Fruit fly (Drosophila melanogaster) whole organism, adult: ENCODE measurements around the gene dj.

Source experiments
- CG11617 ChIP-seq: fragments of 200-800 bp; sonication (Bioruptor generic); optimal IDR thresholded peaks from 2 replicates; lab custom pipeline; 2017; ENCODE audit warnings: mild to moderate bottlenecking, missing biosample characterization, missing genetic modification reagents, missing genetic modification characterization
- CG12768 ChIP-seq: fragments of 200-800 bp; sonication (Bioruptor generic); optimal IDR thresholded peaks from 2 replicates; lab custom pipeline; 2017; ENCODE audit warnings: missing biosample characterization, missing genetic modification characterization, mild to moderate bottlenecking, moderate library complexity, missing genetic modification reagents
- CG14711 ChIP-seq: fragments of 200-800 bp; sonication (Bioruptor generic); optimal IDR thresholded peaks from 2 replicates; lab custom pipeline; 2018; ENCODE audit warnings: missing biosample characterization, mild to moderate bottlenecking, missing genetic modification characterization, moderate library complexity
- CG1620 ChIP-seq: fragments of 200-800 bp; sonication (Bioruptor generic); optimal IDR thresholded peaks from 2 replicates; lab custom pipeline; 2016; ENCODE audit warnings: missing biosample characterization, missing genetic modification characterization
- CG33017 ChIP-seq: fragments of 200-800 bp; sonication (Bioruptor generic); optimal IDR thresholded peaks from 2 replicates; lab custom pipeline; 2018; ENCODE audit warnings: missing biosample characterization, mild to moderate bottlenecking, missing genetic modification characterization, moderate library complexity
- CG5204 ChIP-seq: fragments of 200-800 bp; sonication (Bioruptor generic); optimal IDR thresholded peaks from 2 replicates; lab custom pipeline; 2016; ENCODE audit warnings: missing biosample characterization, missing genetic modification characterization
- CG7045 ChIP-seq: fragments of 200-800 bp; sonication (Bioruptor generic); optimal IDR thresholded peaks from 2 replicates; lab custom pipeline; 2017; ENCODE audit warnings: missing biosample characterization, mild to moderate bottlenecking, missing genetic modification characterization
- CG7101 ChIP-seq: fragments of 200-800 bp; sonication (Bioruptor generic); optimal IDR thresholded peaks from 2 replicates; lab custom pipeline; 2018; ENCODE audit warnings: missing biosample characterization, mild to moderate bottlenecking, missing genetic modification characterization, moderate library complexity
- Clk ChIP-seq: fragments of 200-800 bp; sonication (Bioruptor generic); optimal IDR thresholded peaks from 2 replicates; lab custom pipeline; 2017; ENCODE audit warnings: missing biosample characterization, missing genetic modification characterization
- Crg-1 ChIP-seq: fragments of 200-800 bp; sonication (Bioruptor generic); optimal IDR thresholded peaks from 2 replicates; lab custom pipeline; 2016; ENCODE audit warnings: missing biosample characterization, missing genetic modification characterization
- Hr96 ChIP-seq: fragments of 200-800 bp; sonication (Bioruptor generic); optimal IDR thresholded peaks from 2 replicates; lab custom pipeline; 2016; ENCODE audit warnings: missing biosample characterization, missing genetic modification characterization
- Mnt ChIP-seq: fragments of 200-800 bp; sonication (Bioruptor generic); optimal IDR thresholded peaks from 2 replicates; lab custom pipeline; 2016; ENCODE audit warnings: missing biosample characterization, mild to moderate bottlenecking, missing genetic modification characterization
- bab1 ChIP-seq: fragments of 200-800 bp; sonication (Bioruptor generic); optimal IDR thresholded peaks from 3 replicates; lab custom pipeline; 2019; ENCODE audit warnings: missing biosample characterization, mild to moderate bottlenecking, missing genetic modification characterization, moderate library complexity
- cic ChIP-seq: fragments of 200-800 bp; sonication (Bioruptor generic); optimal IDR thresholded peaks from 2 replicates; lab custom pipeline; 2017; ENCODE audit warnings: missing biosample characterization, mild to moderate bottlenecking, missing genetic modification characterization, moderate library complexity
- cnc ChIP-seq, 2 experiments: fragments of >200 bp; optimal IDR thresholded peaks; 2 replicates each; lab custom pipeline; 2017
- kay ChIP-seq: fragments of 200-800 bp; sonication (Bioruptor generic); peaks from one replicate; lab custom pipeline; 2016; ENCODE audit warnings: missing biosample characterization, missing genetic modification characterization, borderline replicate concordance
- ovo ChIP-seq: fragments of 200-800 bp; sonication (Bioruptor generic); optimal IDR thresholded peaks from 2 replicates; lab custom pipeline; 2016; ENCODE audit warnings: missing biosample characterization, missing genetic modification characterization
- pad ChIP-seq: fragments of 200-800 bp; sonication (Bioruptor generic); optimal IDR thresholded peaks from 3 replicates; lab custom pipeline; 2017; ENCODE audit warnings: missing biosample characterization, missing genetic modification characterization, mild to moderate bottlenecking, moderate library complexity, missing genetic modification reagents
- tj ChIP-seq: fragments of 200-800 bp; sonication (Bioruptor generic); optimal IDR thresholded peaks from 3 replicates; lab custom pipeline; 2017; ENCODE audit warnings: missing biosample characterization, mild to moderate bottlenecking, missing genetic modification characterization, moderate library complexity
- toe ChIP-seq: fragments of 200-800 bp; sonication (Bioruptor generic); optimal IDR thresholded peaks from 2 replicates; lab custom pipeline; 2016; ENCODE audit warnings: missing biosample characterization, missing genetic modification characterization

Gene dj

DNA sequence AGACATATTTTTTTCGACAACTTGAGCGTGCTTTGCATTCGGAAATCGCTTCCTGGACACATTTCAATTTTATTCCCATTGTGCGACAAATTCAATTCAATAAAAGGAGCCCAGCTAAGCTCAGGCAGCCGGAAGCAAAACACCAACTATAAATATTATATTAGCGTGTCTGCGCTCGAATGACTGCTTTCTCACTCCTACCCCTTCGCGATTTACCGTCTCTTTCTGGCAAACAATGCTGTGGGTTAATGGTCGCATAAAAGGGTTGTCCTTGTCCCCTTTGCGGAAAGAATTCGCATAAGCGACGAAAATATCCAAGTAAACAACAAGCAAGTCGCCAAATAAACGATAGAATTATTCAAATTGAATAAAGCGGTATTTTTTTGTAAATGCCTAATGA lies 45.2 kb downstream of the dj start:
- no peak for TF ChIP-seq Hr96
- TF ChIP-seq Clk (GFP tag; lab: Kevin White, UChicago): no peak

DNA sequence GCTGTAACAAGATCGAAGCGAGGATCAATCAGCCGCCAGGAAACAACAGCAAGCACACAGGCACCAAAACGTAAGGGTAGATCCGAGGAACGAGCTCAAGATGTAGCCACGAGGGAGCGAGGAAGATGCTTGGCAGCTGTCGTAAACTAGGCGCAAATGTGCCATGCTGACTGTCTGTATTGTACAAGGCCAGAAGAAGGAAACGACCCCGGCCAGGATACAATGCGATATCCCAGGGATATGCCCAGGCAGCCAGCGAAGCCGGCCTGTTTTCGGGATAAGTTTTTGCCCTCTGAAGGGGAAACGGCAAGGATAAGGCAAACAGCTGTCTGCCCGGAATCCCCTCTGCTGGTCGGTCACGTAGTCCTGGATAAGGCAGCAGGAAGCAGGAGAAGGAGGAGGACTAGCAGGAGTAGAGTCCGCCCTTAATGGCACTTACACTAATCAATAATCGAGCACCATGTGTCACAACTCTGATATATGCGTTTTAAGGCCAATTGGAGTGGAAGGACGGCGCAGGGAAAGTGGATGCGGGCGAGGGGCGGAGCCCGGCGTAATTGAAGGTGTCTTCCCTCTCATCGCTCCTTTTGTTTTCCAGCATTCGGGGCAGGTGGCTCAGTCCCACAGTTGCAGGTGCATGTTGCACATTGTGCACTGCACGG lies 46.5 kb downstream of the dj start:
- TF ChIP-seq pad (GFP tag; lab: Kevin White, UChicago) (no peak), CG7045 (GFP tag; lab: Kevin White, UChicago) (no peak), bab1 (no peak), ovo (GFP tag; lab: Kevin White, UChicago) (no peak), Clk (GFP tag; lab: Kevin White, UChicago) (no peak), CG12768 (GFP tag; lab: Kevin White, UChicago) (no peak)

DNA sequence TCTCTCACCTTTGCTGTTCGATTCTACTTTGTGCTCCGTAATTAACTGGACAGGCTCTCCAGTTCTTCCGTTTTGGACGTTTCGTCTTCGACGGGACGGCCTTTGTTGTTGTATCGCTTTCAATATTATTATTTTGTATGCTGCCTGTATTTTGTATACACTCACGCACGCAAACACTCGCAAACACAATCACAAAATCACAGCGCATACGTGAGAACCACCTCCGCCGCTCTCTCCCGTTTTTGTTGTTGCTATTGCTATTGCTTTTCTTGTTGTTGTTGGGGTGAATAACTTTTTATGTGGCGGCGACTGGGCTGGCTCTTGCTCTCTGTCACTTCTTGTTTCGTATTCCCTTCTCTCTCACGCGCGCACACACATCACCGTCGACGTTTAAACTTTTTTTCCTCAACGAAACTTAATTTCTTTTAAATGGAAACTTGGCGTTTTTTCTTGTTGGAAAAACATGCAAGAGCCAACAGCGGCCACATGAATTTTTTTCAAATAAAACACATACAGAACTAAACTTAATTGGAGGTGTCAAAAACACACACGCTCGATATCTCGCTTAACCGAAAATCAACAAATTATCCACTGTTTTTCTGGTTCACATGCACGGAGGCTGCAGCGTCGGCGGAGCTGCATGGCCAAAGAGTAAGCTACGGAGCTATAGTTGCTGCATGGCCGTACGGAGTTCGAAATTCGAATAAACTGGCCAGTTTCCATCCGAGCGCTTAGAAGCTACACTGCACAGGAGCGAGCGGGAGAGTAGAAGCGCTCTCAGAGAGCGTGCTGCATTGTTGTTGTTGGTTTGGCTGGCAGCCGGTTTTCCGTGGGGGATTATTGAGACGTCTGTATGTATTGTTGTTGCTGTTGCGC lies 48.8 kb downstream of the dj start:
- TF ChIP-seq kay (GFP tag; lab: Kevin White, UChicago): peak; percentile 38
- no peak for TF ChIP-seq tj (GFP tag; lab: Kevin White, UChicago)
- TF ChIP-seq cic (GFP tag; lab: Kevin White, UChicago): no peak
- TF ChIP-seq pad (GFP tag; lab: Kevin White, UChicago): peak; percentile 3
- no peak for TF ChIP-seq CG12768 (GFP tag; lab: Kevin White, UChicago)
- TF ChIP-seq CG5204 (GFP tag; lab: Kevin White, UChicago): no peak
- no peak for TF ChIP-seq cnc (optimal IDR thresholded peaks at IDR 0.05; lab: Kevin White, UChicago)
- no peak for TF ChIP-seq ovo (GFP tag; lab: Kevin White, UChicago)
- TF ChIP-seq Crg-1 (GFP tag; lab: Kevin White, UChicago): no peak
- no peak for TF ChIP-seq Mnt (GFP tag; lab: Kevin White, UChicago)
- TF ChIP-seq CG11617 (GFP tag; lab: Kevin White, UChicago): no peak

DNA sequence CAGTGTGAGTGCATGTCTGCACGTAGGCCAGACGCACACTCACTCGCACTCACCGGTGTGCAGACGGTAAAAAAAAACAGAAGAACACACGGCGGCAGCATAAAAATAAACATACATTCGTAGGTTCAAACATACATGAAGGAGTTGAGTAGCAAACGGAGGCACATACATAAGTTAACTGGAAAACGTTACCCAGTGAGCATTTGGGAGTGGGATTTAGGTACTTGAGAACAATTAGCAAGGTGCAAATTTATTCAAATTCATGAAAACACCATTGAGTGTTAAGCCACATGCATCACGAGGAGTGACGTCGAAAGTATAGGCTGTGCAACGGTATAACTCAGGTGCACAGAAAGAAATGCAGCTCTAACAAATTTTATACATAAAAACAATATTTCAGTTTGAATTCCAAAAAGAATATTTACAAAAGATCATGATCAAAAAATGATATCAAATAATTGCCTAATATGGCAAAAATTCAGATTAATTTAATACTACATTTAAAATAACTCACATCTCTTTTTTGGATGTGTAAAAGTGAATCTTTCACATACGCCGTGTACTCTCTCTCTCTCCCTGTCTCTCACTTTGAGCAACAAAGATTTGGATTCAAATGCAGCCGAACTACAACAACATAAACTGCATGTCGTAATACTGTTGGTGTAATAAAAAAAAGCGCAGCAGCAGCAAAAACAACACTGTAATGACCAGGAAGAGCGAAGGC lies 49.6 kb downstream of the dj start:
- peak; percentile 51 for TF ChIP-seq toe (GFP tag; lab: Kevin White, UChicago)
- TF ChIP-seq Hr96: peak; percentile 73
- peak; percentile 57 for TF ChIP-seq Clk (GFP tag; lab: Kevin White, UChicago)
- TF ChIP-seq CG1620 (GFP tag; lab: Kevin White, UChicago): peak; percentile 63
- peak; percentile 77 for TF ChIP-seq pad (GFP tag; lab: Kevin White, UChicago)
- TF ChIP-seq CG33017 (tag; lab: Kevin White, UChicago): peak; percentile 88
- peak; percentile 84 for TF ChIP-seq CG7045 (GFP tag; lab: Kevin White, UChicago)
- no peak for TF ChIP-seq kay (GFP tag; lab: Kevin White, UChicago)
- peak; percentile 44 for TF ChIP-seq Crg-1 (GFP tag; lab: Kevin White, UChicago)
- peak; percentile 84 for TF ChIP-seq tj (GFP tag; lab: Kevin White, UChicago)
- TF ChIP-seq CG7101: peak; percentile 91
- TF ChIP-seq Mnt (GFP tag; lab: Kevin White, UChicago): peak; percentile 2
- TF ChIP-seq cnc (optimal IDR thresholded peaks at IDR 0.05; lab: Kevin White, UChicago): no peak
- TF ChIP-seq ovo (GFP tag; lab: Kevin White, UChicago): peak; percentile 70
- TF ChIP-seq cic (GFP tag; lab: Kevin White, UChicago): no peak
- TF ChIP-seq bab1: peak; percentile 91
- peak; percentile 91 for TF ChIP-seq CG14711
- TF ChIP-seq CG12768 (GFP tag; lab: Kevin White, UChicago): peak; percentile 47
- peak; percentile 73 for TF ChIP-seq CG5204 (GFP tag; lab: Kevin White, UChicago)
- TF ChIP-seq CG11617 (GFP tag; lab: Kevin White, UChicago): peak; percentile 74

DNA sequence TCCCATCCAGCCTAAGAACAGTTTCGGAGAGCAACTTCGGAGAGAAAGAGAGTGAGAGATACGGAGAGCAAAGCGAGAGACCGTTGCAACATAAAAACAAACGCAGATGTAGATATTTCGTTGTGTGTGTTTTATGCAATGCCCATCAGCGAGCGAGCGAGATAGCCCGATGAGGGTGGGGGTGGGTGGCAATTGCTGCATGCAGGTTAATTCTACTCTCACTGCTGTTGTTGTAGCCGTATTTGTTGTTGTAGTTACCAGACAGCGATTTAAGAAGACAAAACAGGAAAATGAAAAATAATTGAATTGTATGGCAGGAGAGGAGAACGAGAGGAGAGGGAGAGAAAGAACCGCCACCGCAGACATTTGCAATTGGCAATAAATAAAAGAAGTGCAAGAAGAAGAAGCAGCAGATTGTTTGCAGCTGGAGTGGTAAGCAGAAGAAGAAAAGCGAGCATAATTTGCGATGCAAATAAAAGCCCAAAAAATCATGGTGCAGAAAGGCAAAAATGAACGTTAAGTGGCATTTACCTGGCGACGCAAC lies 50.7 kb downstream of the dj start:
- no peak for TF ChIP-seq CG14711
- TF ChIP-seq toe (GFP tag; lab: Kevin White, UChicago): no peak
- no peak for TF ChIP-seq ovo (GFP tag; lab: Kevin White, UChicago)
- TF ChIP-seq tj (GFP tag; lab: Kevin White, UChicago): no peak
- no peak for TF ChIP-seq Mnt (GFP tag; lab: Kevin White, UChicago)
- no peak for TF ChIP-seq CG7045 (GFP tag; lab: Kevin White, UChicago)
- no peak for TF ChIP-seq pad (GFP tag; lab: Kevin White, UChicago)
- TF ChIP-seq Crg-1 (GFP tag; lab: Kevin White, UChicago): no peak
- no peak for TF ChIP-seq CG11617 (GFP tag; lab: Kevin White, UChicago)
- no peak for TF ChIP-seq CG7101
- no peak for TF ChIP-seq CG12768 (GFP tag; lab: Kevin White, UChicago)
- TF ChIP-seq cic (GFP tag; lab: Kevin White, UChicago): no peak
- TF ChIP-seq Clk (GFP tag; lab: Kevin White, UChicago): no peak
- no peak for TF ChIP-seq CG5204 (GFP tag; lab: Kevin White, UChicago)
- no peak for TF ChIP-seq kay (GFP tag; lab: Kevin White, UChicago)
